Fruit fly (Drosophila melanogaster): ENCODE measurements around the gene CG15594.

Gene CG15594

dm6 chr3R:6287433-6287832 lies at the start of gene CG15594:
TSS of gene CG15594 (plus strand) at chr3R:6287733.
- TF ChIP-seq Pif1A (GFP tag; optimal IDR thresholded peaks at IDR 0.05) (no peak), CG32121 (GFP tag; IDR thresholded peaks at IDR 0.05) (no peak), Snoo (tag; optimal IDR thresholded peaks at IDR 0.05) (no peak), CG14655 (GFP tag; optimal IDR thresholded peaks at IDR 0.05) (no peak), EcR (GFP tag; optimal IDR thresholded peaks at IDR 0.05) (no peak), CG17806 (tag; optimal IDR thresholded peaks at IDR 0.05) (no peak), CG8301 (tag; optimal IDR thresholded peaks at IDR 0.05) (no peak), rn (GFP tag; IDR thresholded peaks at IDR 0.05) (no peak), Ets98B (GFP tag; IDR thresholded peaks at IDR 0.05) (no peak), CG34367 (tag; optimal IDR thresholded peaks at IDR 0.05) (no peak), CG10348 (GFP tag; IDR thresholded peaks at IDR 0.05) (no peak), Pif1B (GFP tag; optimal IDR thresholded peaks at IDR 0.05) (no peak), CG9948 (tag; optimal IDR thresholded peaks at IDR 0.05) (no peak), fd96Ca (GFP tag; IDR thresholded peaks at IDR 0.05) (no peak), CG12605 (GFP tag; IDR thresholded peaks at IDR 0.05) (no peak), CG4496 (GFP tag; IDR thresholded peaks at IDR 0.05) (no peak), D1 (tag; optimal IDR thresholded peaks at IDR 0.05) (no peak)

dm6 chr3R:6238977-6239376 lies 48.6 kb upstream of the CG15594 start:
- TF ChIP-seq CG8159 (tag; optimal IDR thresholded peaks at IDR 0.05): no peak
- TF ChIP-seq CG32121 (GFP tag; IDR thresholded peaks at IDR 0.05): no peak
- TF ChIP-seq CG4496 (GFP tag; IDR thresholded peaks at IDR 0.05): no peak
- no peak for TF ChIP-seq Pif1B (GFP tag; optimal IDR thresholded peaks at IDR 0.05)
- no peak for TF ChIP-seq CG10348 (GFP tag; IDR thresholded peaks at IDR 0.05)
- TF ChIP-seq CG8301 (tag; optimal IDR thresholded peaks at IDR 0.05): no peak
- no peak for TF ChIP-seq Snoo (tag; optimal IDR thresholded peaks at IDR 0.05)
- no peak for TF ChIP-seq CG13204 (GFP tag; optimal IDR thresholded peaks at IDR 0.05)
- no peak for TF ChIP-seq Pif1A (GFP tag; optimal IDR thresholded peaks at IDR 0.05)
- no peak for TF ChIP-seq CG15710 (tag; optimal IDR thresholded peaks at IDR 0.05)
- no peak for TF ChIP-seq CG34367 (tag; optimal IDR thresholded peaks at IDR 0.05)

dm6 chr3R:6240263-6240662 lies 47.3 kb upstream of the CG15594 start:
- no peak for TF ChIP-seq CG14655 (GFP tag; optimal IDR thresholded peaks at IDR 0.05)

- TF ChIP-seq gl (tag; optimal IDR thresholded peaks at IDR 0.05): no peak
- TF ChIP-seq CG34367 (tag; optimal IDR thresholded peaks at IDR 0.05): no peak
- TF ChIP-seq D1 (tag; optimal IDR thresholded peaks at IDR 0.05): no peak
- TF ChIP-seq CG8159 (tag; optimal IDR thresholded peaks at IDR 0.05): no peak
- no peak for TF ChIP-seq CG17806 (tag; optimal IDR thresholded peaks at IDR 0.05)
- TF ChIP-seq rn (GFP tag; IDR thresholded peaks at IDR 0.05): no peak
- no peak for TF ChIP-seq CG4496 (GFP tag; IDR thresholded peaks at IDR 0.05)
- TF ChIP-seq CG12605 (GFP tag; IDR thresholded peaks at IDR 0.05): no peak
- TF ChIP-seq fd96Ca (GFP tag; IDR thresholded peaks at IDR 0.05): no peak
- no peak for TF ChIP-seq EcR (GFP tag; optimal IDR thresholded peaks at IDR 0.05)
- no peak for TF ChIP-seq CG13204 (GFP tag; optimal IDR thresholded peaks at IDR 0.05)
- peak; percentile 10 for TF ChIP-seq Pif1A (GFP tag; optimal IDR thresholded peaks at IDR 0.05)
- no peak for TF ChIP-seq CG32121 (GFP tag; IDR thresholded peaks at IDR 0.05)
- TF ChIP-seq Ets98B (GFP tag; IDR thresholded peaks at IDR 0.05): no peak; the same call in 1 of the 2 replicates
- TF ChIP-seq CG14655 (GFP tag; optimal IDR thresholded peaks at IDR 0.05): peak; percentile 23
- TF ChIP-seq CG9948 (tag; optimal IDR thresholded peaks at IDR 0.05): no peak
These were observed 46.2 kb upstream of the CG15594 start for dm6 chr3R:6241289-6241688.

dm6 chr3R:6244035-6244434 lies 43.5 kb upstream of the CG15594 start:
- no peak for TF ChIP-seq CG8301 (tag; optimal IDR thresholded peaks at IDR 0.05)
- TF ChIP-seq gl (tag; optimal IDR thresholded peaks at IDR 0.05): no peak
- TF ChIP-seq D1 (tag; optimal IDR thresholded peaks at IDR 0.05): no peak
- TF ChIP-seq CG15710 (tag; optimal IDR thresholded peaks at IDR 0.05): no peak
- TF ChIP-seq Ets98B (GFP tag; IDR thresholded peaks at IDR 0.05): no peak
- peak; percentile 29 for TF ChIP-seq Snoo (tag; optimal IDR thresholded peaks at IDR 0.05)
- TF ChIP-seq CG4496 (GFP tag; IDR thresholded peaks at IDR 0.05): no peak

- TF ChIP-seq CG12605 (GFP tag; IDR thresholded peaks at IDR 0.05) (no peak), CG10348 (GFP tag; IDR thresholded peaks at IDR 0.05) (no peak), CG15710 (tag; optimal IDR thresholded peaks at IDR 0.05) (no peak), EcR (GFP tag; optimal IDR thresholded peaks at IDR 0.05) (no peak), CG14655 (GFP tag; optimal IDR thresholded peaks at IDR 0.05) (no peak), CG17806 (tag; optimal IDR thresholded peaks at IDR 0.05) (no peak), CG8301 (tag; optimal IDR thresholded peaks at IDR 0.05) (no peak)
These were observed 42.5 kb upstream of the CG15594 start for dm6 chr3R:6244986-6245385.

dm6 chr3R:6248694-6249093 lies 38.8 kb upstream of the CG15594 start, which contains the start of gene Osi7:
TSS of gene Osi7 (plus strand) at chr3R:6248994.
- TF ChIP-seq CG8159 (tag; optimal IDR thresholded peaks at IDR 0.05) (no peak), EcR (GFP tag; optimal IDR thresholded peaks at IDR 0.05) (no peak), CG8301 (tag; optimal IDR thresholded peaks at IDR 0.05) (no peak), CG10348 (GFP tag; IDR thresholded peaks at IDR 0.05) (no peak), fd96Ca (GFP tag; IDR thresholded peaks at IDR 0.05) (no peak), Snoo (tag; optimal IDR thresholded peaks at IDR 0.05) (no peak), CG15710 (tag; optimal IDR thresholded peaks at IDR 0.05) (no peak), CG13204 (GFP tag; optimal IDR thresholded peaks at IDR 0.05) (peak; percentile 35), rn (GFP tag; IDR thresholded peaks at IDR 0.05) (no peak)

Data from whole organism, pupa.